Fruit fly (Drosophila melanogaster) whole organism, wandering third instar larva: ENCODE results near the gene CalpB.

ENCODE experiments used
- CG32264 ChIP-seq: fragments of 200-800 bp; sonication (Bioruptor generic); optimal IDR thresholded peaks from 2 replicates; lab custom pipeline; 2016; ENCODE audit warnings: missing biosample characterization, missing genetic modification characterization
- CrebA ChIP-seq: fragments of 200-800 bp; sonication (Bioruptor generic); optimal IDR thresholded peaks from 2 replicates; lab custom pipeline; 2016; ENCODE audit warnings: missing biosample characterization, mild to moderate bottlenecking, missing genetic modification characterization, borderline replicate concordance
- Dfd ChIP-seq: fragments of >200 bp; optimal IDR thresholded peaks from 2 replicates; lab custom pipeline; 2017; ENCODE audit warnings: missing biosample characterization, missing genetic modification characterization
- dmrt93B ChIP-seq: fragments of 200-800 bp; sonication (Bioruptor generic); optimal IDR thresholded peaks from 2 replicates; lab custom pipeline; 2018; ENCODE audit warnings: missing biosample characterization, mild to moderate bottlenecking, missing genetic modification characterization
- psq ChIP-seq: fragments of 200-800 bp; sonication (Bioruptor generic); optimal IDR thresholded peaks from 3 replicates; lab custom pipeline; 2017; ENCODE audit warnings: missing biosample characterization, mild to moderate bottlenecking, missing genetic modification characterization, moderate library complexity
- tai ChIP-seq: sonication (Bioruptor generic); optimal IDR thresholded peaks from 2 replicates; lab custom pipeline; 2016; ENCODE audit warnings: missing biosample characterization, missing genetic modification characterization

DNA sequence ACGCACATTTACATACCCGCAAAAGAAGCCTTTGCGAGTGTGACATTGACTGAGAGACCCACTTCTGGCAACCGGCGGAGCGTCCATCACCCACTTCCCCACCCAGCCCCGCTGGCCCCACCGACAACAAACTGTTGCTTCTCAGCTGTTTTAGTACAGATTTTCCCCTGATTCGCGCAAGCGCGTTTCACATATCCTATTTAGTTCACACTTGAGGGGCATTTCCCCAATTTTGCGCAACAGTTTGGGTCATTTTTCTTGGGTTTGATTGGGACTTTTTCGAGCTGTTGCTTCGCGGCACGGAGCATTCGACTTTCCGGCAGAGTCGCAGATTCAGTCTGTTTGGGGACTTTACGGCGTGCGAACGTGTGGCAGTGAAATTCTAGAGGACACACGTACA, 38.6 kb downstream of the CalpB start:
- TF ChIP-seq psq (GFP tag; lab: Kevin White, UChicago) (no peak), dmrt93B (no peak), CrebA (GFP tag; lab: Kevin White, UChicago) (no peak), CG32264 (GFP tag; lab: Kevin White, UChicago) (no peak), tai (no peak), Dfd (GFP tag; lab: Kevin White, UChicago) (no peak)
